Fruit fly (Drosophila melanogaster): ENCODE measurements around the gene CG7872.

Gene CG7872

DNA sequence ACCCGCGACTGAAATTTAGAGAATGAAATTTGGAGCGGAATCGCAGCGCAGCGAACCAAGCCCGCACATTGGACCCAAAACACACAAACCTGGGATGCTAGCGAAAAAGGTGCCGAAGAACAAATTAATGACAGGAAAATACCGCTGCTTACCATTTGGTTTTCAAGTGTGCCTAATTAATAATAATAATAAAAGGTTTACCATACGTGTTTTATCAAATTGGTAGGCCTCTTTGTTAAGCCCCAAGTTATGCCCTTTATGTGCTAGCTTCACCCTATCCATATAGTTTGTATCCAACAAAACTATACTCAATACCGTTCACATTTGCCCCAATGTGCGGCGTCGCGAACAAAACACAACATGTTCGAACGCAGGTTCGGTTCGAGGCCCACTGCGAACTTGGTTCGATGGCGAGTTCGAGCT is 23.7 kb upstream of the CG7872 start, which contains the start of gene Ac13E (continued):
- TF ChIP-seq CG12299 (tag; optimal IDR thresholded peaks at IDR 0.05) (peak; percentile 86), amos (GFP tag; IDR thresholded peaks at IDR 0.05; ENCODE audit: partially characterized antibody) (peak; percentile 15; the same call in 1 of the 2 replicates), CG14014 (GFP tag; IDR thresholded peaks at IDR 0.05) (peak; percentile 92), hth (optimal IDR thresholded peaks at IDR 0.05) (no peak), CG1832 (GFP tag; optimal IDR thresholded peaks at IDR 0.05) (no peak), CG2875 (GFP tag; optimal IDR thresholded peaks at IDR 0.05) (peak; percentile 89), gsb (GFP tag; IDR thresholded peaks at IDR 0.05) (peak; percentile 82), bcd (GFP tag; optimal IDR thresholded peaks at IDR 0.05) (peak; percentile 88), Gsc (GFP tag; IDR thresholded peaks at IDR 0.05) (peak; percentile 59), gt (GFP tag; IDR thresholded peaks at IDR 0.05) (0 out of 2 replicates have a peak, but pooled peaks have one; percentile 30), Atf3 (GFP tag; optimal IDR thresholded peaks at IDR 0.05) (peak; percentile 78), CG2678 (tag; optimal IDR thresholded peaks at IDR 0.05) (peak; percentile 93), CG11085 (GFP tag; IDR thresholded peaks at IDR 0.05) (peak; percentile 64; the same call in 1 of the 2 replicates), Xbp1 (GFP tag; optimal IDR thresholded peaks at IDR 0.05) (peak; percentile 89), CG34224 (GFP tag; IDR thresholded peaks at IDR 0.05; ENCODE audit: partially characterized antibody) (0 out of 3 replicates have a peak, but pooled peaks have one; percentile 7), prd (optimal IDR thresholded peaks at IDR 0.05) (no peak), prd (GFP tag; IDR thresholded peaks at IDR 0.05) (peak; percentile 91), Dek (tag; optimal IDR thresholded peaks at IDR 0.05) (peak; percentile 83), grn (GFP tag; optimal IDR thresholded peaks at IDR 0.05) (peak; percentile 34), Optix (GFP tag; IDR thresholded peaks at IDR 0.05) (peak; percentile 83), CG11723 (GFP tag; optimal IDR thresholded peaks at IDR 0.05) (peak; percentile 88), CG15011 (GFP tag; optimal IDR thresholded peaks at IDR 0.05) (peak; percentile 79), CG4854 (GFP tag; optimal IDR thresholded peaks at IDR 0.05) (peak; percentile 78), Adf1 (GFP tag; IDR thresholded peaks at IDR 0.05) (peak; percentile 70), hb (GFP tag; IDR thresholded peaks at IDR 0.05; ENCODE audit: partially characterized antibody) (peak; percentile 80; the same call in 2 of the 3 replicates), lov (optimal IDR thresholded peaks at IDR 0.05) (no peak), lov (GFP tag; IDR thresholded peaks at IDR 0.05) (0 out of 3 replicates have a peak, but pooled peaks have one; percentile 29), Side (GFP tag; optimal IDR thresholded peaks at IDR 0.05) (peak; percentile 78), az2 (GFP tag; optimal IDR thresholded peaks at IDR 0.05) (peak; percentile 89), Rx (GFP tag; IDR thresholded peaks at IDR 0.05) (peak; percentile 64; the same call in 1 of the 2 replicates), gce (GFP tag; IDR thresholded peaks at IDR 0.05) (0 out of 3 replicates have a peak, but pooled peaks have one; percentile 69), GATAe (GFP tag; conservative IDR thresholded peaks at IDR 0.05) (peak; percentile 58; the same call in 1 of the 2 replicates), emc (GFP tag; optimal IDR thresholded peaks at IDR 0.05) (no peak), CG11560 (tag; IDR thresholded peaks at IDR 0.05) (peak; percentile 66; the same call in 2 of the 3 replicates), tin (GFP tag; optimal IDR thresholded peaks at IDR 0.05) (peak; percentile 91), sob (GFP tag; IDR thresholded peaks at IDR 0.05) (peak; percentile 82; the same call in 1 of the 2 replicates), B-H2 (GFP tag; optimal IDR thresholded peaks at IDR 0.05) (peak; percentile 79), dimm (GFP tag; IDR thresholded peaks at IDR 0.05) (no peak), CG14965 (GFP tag; optimal IDR thresholded peaks at IDR 0.05; ENCODE audit: borderline replicate concordance) (peak; percentile 22), Awh (GFP tag; IDR thresholded peaks at IDR 0.05) (peak; percentile 80), NC2α (GFP tag; optimal IDR thresholded peaks at IDR 0.05) (peak; percentile 66), CG13296 (GFP tag; optimal IDR thresholded peaks at IDR 0.05) (peak; percentile 89), Eip74EF (GFP tag; optimal IDR thresholded peaks at IDR 0.05) (peak in 1 of 2 experiments; percentile 88), schlank (tag; optimal IDR thresholded peaks at IDR 0.05) (peak; percentile 76), ttk (GFP tag; IDR thresholded peaks at IDR 0.05) (peak; percentile 80), wdn (GFP tag; IDR thresholded peaks at IDR 0.05) (peak; percentile 77), CG5953 (GFP tag; IDR thresholded peaks at IDR 0.05) (peak; percentile 54; the same call in 1 of the 2 replicates), CG17328 (GFP tag; IDR thresholded peaks at IDR 0.05) (peak; percentile 75), CG10462 (GFP tag; optimal IDR thresholded peaks at IDR 0.05) (peak; percentile 79), cad (GFP tag; optimal IDR thresholded peaks at IDR 0.05) (no peak), CG15073 (GFP tag; optimal IDR thresholded peaks at IDR 0.05) (peak; percentile 27)

Measured in whole organism, embryonic.